Fruit fly (Drosophila melanogaster): ENCODE data around the gene ATPsynB.

Gene ATPsynB

DNA sequence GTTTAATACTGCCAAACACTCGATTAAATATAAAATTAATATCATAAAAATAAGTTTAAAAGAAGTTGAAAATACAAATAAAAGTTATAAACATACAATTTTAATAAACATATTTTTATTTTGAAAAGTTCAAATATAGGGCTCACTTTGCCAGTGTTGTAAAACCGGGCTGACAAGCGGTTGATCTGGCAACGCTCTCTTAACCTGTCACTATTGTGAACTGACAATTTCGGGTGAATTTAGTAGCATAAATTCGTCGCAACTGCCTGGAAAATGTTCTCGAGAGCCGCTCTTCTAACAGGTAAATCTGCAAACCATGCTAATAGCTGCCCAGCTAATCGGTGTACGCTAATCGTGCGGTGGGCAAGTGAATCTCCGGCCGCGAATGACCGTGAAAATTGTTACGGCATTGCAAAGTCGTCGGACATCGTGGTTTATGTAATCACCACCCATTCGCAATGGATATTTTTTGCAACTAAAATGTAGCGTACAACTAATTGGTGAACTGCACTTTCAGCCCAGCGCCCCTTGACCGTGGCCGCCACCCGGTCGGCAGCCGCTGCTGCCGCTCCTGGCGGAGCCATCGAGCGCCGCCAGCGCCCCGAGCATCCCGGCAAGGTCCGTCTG is at the start of gene ATPsynB:
Gene ATPsynB, plus strand, starts transcription at position 205 of the 627 bp plus-strand sequence.
- no peak for TF ChIP-seq Pif1B (GFP tag; optimal IDR thresholded peaks at IDR 0.05)
- no peak for TF ChIP-seq rn (GFP tag; IDR thresholded peaks at IDR 0.05)
- no peak for TF ChIP-seq CG10348 (GFP tag; IDR thresholded peaks at IDR 0.05)
- TF ChIP-seq CG9948 (tag; optimal IDR thresholded peaks at IDR 0.05), result no peak
- TF ChIP-seq Snoo (tag; optimal IDR thresholded peaks at IDR 0.05), result peak; percentile 6
- TF ChIP-seq CG12605 (GFP tag; IDR thresholded peaks at IDR 0.05), result no peak
- TF ChIP-seq CG8301 (tag; optimal IDR thresholded peaks at IDR 0.05), result no peak
- TF ChIP-seq CG14655 (GFP tag; optimal IDR thresholded peaks at IDR 0.05), result no peak
- no peak for TF ChIP-seq CG17806 (tag; optimal IDR thresholded peaks at IDR 0.05)
- TF ChIP-seq Ets98B (GFP tag; IDR thresholded peaks at IDR 0.05), result peak; percentile 14; the same call in 1 of the 2 replicates

DNA sequence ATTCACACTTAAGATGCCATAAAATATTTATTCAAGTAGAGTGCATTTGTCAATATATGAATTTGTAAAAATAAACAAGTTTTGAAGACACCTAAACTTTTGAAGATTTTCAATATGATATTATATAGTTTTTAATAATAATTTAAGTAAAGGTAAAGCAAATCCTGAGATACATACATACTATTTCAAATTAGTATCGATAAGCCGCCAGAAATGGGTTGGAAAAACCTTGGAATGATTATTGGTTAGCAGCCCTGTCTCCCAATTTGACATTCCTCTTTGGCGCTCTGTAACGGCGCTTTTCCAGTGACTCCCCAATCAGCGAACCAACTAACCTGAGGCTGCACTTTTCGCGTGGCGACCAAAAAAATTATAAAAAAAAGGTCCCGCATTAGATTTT is 48.8 kb upstream of the ATPsynB start, which contains the start of gene alphaTub67C:
Gene alphaTub67C, plus strand, starts transcription at position 301 of the 400 bp plus-strand sequence.
- TF ChIP-seq CG13204 (GFP tag; optimal IDR thresholded peaks at IDR 0.05), result no peak
- TF ChIP-seq CG8301 (tag; optimal IDR thresholded peaks at IDR 0.05), result no peak
- TF ChIP-seq CG32121 (GFP tag; IDR thresholded peaks at IDR 0.05), result no peak
- no peak for TF ChIP-seq CG9948 (tag; optimal IDR thresholded peaks at IDR 0.05)
- no peak for TF ChIP-seq Pif1B (GFP tag; optimal IDR thresholded peaks at IDR 0.05)
- TF ChIP-seq Ets98B (GFP tag; IDR thresholded peaks at IDR 0.05), result no peak
- no peak for TF ChIP-seq CG34367 (tag; optimal IDR thresholded peaks at IDR 0.05)
- no peak for TF ChIP-seq D1 (tag; optimal IDR thresholded peaks at IDR 0.05)
- no peak for TF ChIP-seq CG14655 (GFP tag; optimal IDR thresholded peaks at IDR 0.05)
- no peak for TF ChIP-seq rn (GFP tag; IDR thresholded peaks at IDR 0.05)
- TF ChIP-seq CG8159 (tag; optimal IDR thresholded peaks at IDR 0.05), result no peak
- TF ChIP-seq fd96Ca (GFP tag; IDR thresholded peaks at IDR 0.05), result no peak
- no peak for TF ChIP-seq CG4496 (GFP tag; IDR thresholded peaks at IDR 0.05)
- no peak for TF ChIP-seq gl (tag; optimal IDR thresholded peaks at IDR 0.05)
- no peak for TF ChIP-seq Snoo (tag; optimal IDR thresholded peaks at IDR 0.05)
- no peak for TF ChIP-seq Pif1A (GFP tag; optimal IDR thresholded peaks at IDR 0.05)
- no peak for TF ChIP-seq CG12605 (GFP tag; IDR thresholded peaks at IDR 0.05)
- no peak for TF ChIP-seq CG17806 (tag; optimal IDR thresholded peaks at IDR 0.05)

DNA sequence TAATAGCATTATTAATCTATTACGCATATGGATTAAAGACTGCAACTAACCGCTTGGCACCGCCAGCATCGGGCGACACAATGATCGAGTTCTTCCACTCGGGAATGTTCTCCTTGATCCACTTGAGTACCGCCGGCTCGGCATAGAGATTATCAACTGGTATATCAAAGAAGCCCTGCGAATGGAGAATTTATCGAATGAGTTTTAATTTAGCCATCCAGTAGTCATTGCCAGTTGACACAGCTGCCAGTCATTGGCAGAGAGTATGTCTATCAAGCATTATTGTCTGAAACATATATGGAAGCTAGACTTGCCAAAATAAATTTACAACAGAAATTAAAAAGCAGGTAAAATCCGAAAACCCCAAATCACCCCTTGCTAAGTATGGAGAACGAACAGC is 44.9 kb upstream of the ATPsynB start, which contains the start of gene CG16719:
Gene CG16719, plus strand, starts transcription at position 301 of the 400 bp plus-strand sequence.
- no peak for TF ChIP-seq fd96Ca (GFP tag; IDR thresholded peaks at IDR 0.05)
- TF ChIP-seq Pif1A (GFP tag; optimal IDR thresholded peaks at IDR 0.05), result no peak
- no peak for TF ChIP-seq D1 (tag; optimal IDR thresholded peaks at IDR 0.05)
- no peak for TF ChIP-seq CG8301 (tag; optimal IDR thresholded peaks at IDR 0.05)
- no peak for TF ChIP-seq CG14655 (GFP tag; optimal IDR thresholded peaks at IDR 0.05)
- TF ChIP-seq CG8159 (tag; optimal IDR thresholded peaks at IDR 0.05), result no peak
- no peak for TF ChIP-seq CG34367 (tag; optimal IDR thresholded peaks at IDR 0.05)
- TF ChIP-seq Snoo (tag; optimal IDR thresholded peaks at IDR 0.05), result no peak
- no peak for TF ChIP-seq CG17806 (tag; optimal IDR thresholded peaks at IDR 0.05)
- TF ChIP-seq CG15710 (tag; optimal IDR thresholded peaks at IDR 0.05), result no peak
- TF ChIP-seq CG4496 (GFP tag; IDR thresholded peaks at IDR 0.05), result no peak

DNA sequence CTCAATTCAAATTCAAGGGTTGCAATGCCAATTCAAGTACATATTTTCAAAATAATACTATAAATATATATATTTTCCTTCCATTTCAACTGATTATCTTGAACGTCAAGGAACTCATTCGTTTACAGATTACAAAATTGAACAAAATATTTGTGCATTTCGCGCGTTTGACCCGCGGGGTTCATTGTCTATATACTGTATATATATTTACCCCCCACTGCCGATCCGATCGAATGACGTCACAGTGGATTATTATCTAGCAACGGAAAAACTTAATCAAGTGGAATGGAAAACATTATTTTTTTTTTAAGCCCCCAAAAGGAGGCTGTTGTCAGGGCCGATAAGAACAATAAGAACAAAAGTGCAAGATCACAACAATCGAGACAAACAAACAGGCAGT is 42.3 kb upstream of the ATPsynB start:
- TF ChIP-seq D1 (tag; optimal IDR thresholded peaks at IDR 0.05), result no peak
- no peak for TF ChIP-seq fd96Ca (GFP tag; IDR thresholded peaks at IDR 0.05)
- no peak for TF ChIP-seq CG15710 (tag; optimal IDR thresholded peaks at IDR 0.05)
- no peak for TF ChIP-seq CG12605 (GFP tag; IDR thresholded peaks at IDR 0.05)
- TF ChIP-seq Pif1B (GFP tag; optimal IDR thresholded peaks at IDR 0.05), result no peak
- TF ChIP-seq CG32121 (GFP tag; IDR thresholded peaks at IDR 0.05), result no peak
- TF ChIP-seq Snoo (tag; optimal IDR thresholded peaks at IDR 0.05), result no peak
- TF ChIP-seq CG8159 (tag; optimal IDR thresholded peaks at IDR 0.05), result no peak
- no peak for TF ChIP-seq gl (tag; optimal IDR thresholded peaks at IDR 0.05)
- no peak for TF ChIP-seq EcR (GFP tag; optimal IDR thresholded peaks at IDR 0.05)
- TF ChIP-seq CG8301 (tag; optimal IDR thresholded peaks at IDR 0.05), result no peak
- no peak for TF ChIP-seq CG34367 (tag; optimal IDR thresholded peaks at IDR 0.05)
- no peak for TF ChIP-seq Ets98B (GFP tag; IDR thresholded peaks at IDR 0.05)
- no peak for TF ChIP-seq CG10348 (GFP tag; IDR thresholded peaks at IDR 0.05)
- no peak for TF ChIP-seq rn (GFP tag; IDR thresholded peaks at IDR 0.05)
- no peak for TF ChIP-seq CG14655 (GFP tag; optimal IDR thresholded peaks at IDR 0.05)

DNA sequence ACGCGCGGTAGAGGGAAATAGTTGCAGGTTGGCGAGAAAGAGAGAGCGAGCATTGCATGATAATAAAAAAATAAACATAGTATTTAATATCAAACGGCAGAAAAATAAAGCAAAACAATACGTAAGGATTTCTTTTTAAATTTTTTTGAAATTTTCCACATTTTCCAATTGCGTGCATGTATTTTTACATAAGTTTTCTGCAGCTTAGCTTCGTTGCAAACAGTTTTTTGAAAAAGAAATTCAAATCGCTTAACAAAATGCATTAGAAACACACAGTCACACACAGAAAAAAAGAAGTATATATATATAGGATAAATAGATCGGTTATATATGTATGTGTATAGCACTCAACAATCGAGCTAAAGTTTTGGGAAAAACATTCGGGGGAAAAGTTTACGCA is 41.1 kb upstream of the ATPsynB start:
- TF ChIP-seq CG12605 (GFP tag; IDR thresholded peaks at IDR 0.05) (no peak), CG4496 (GFP tag; IDR thresholded peaks at IDR 0.05) (no peak), CG17806 (tag; optimal IDR thresholded peaks at IDR 0.05) (no peak), gl (tag; optimal IDR thresholded peaks at IDR 0.05) (no peak), CG14655 (GFP tag; optimal IDR thresholded peaks at IDR 0.05) (no peak), CG15710 (tag; optimal IDR thresholded peaks at IDR 0.05) (no peak), CG32121 (GFP tag; IDR thresholded peaks at IDR 0.05) (no peak), CG9948 (tag; optimal IDR thresholded peaks at IDR 0.05) (no peak), CG10348 (GFP tag; IDR thresholded peaks at IDR 0.05) (no peak), Ets98B (GFP tag; IDR thresholded peaks at IDR 0.05) (no peak), fd96Ca (GFP tag; IDR thresholded peaks at IDR 0.05) (no peak)

DNA sequence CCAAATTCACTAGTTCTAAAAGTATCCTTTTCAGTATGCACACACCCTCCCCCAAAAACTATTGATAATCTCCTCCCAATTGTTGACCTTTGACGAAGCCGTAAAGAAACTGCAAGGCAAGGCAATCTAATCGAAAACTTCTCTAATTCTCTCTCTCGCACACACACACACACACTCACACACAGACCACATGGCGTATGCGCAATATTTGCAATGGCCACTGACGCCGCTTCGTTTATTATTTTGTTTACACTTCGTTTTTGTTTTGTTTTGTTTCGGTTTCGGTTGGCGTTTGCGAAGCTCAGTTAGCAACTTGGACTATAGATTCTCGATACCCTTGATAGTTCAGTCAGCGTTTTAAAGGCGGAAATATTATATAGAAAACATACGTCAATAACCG is 40.0 kb upstream of the ATPsynB start:
- TF ChIP-seq rn (GFP tag; IDR thresholded peaks at IDR 0.05) (no peak), CG15710 (tag; optimal IDR thresholded peaks at IDR 0.05) (no peak), CG34367 (tag; optimal IDR thresholded peaks at IDR 0.05) (no peak)
